Fruit fly (Drosophila melanogaster): ENCODE results near the gene mge.

mge gene

dm6 chr3L:3935567-3936207 lies 26.0 kb upstream of the mge start, which contains the start of gene Eip63F-1 (continued):
- TF ChIP-seq CG11093 (GFP tag; IDR thresholded peaks at IDR 0.05): no peak
- peak; percentile 50 for TF ChIP-seq CG6765 (GFP tag; optimal IDR thresholded peaks at IDR 0.05)
- peak; percentile 40 for TF ChIP-seq CG7839 (tag; optimal IDR thresholded peaks at IDR 0.05)
- TF ChIP-seq rib (GFP tag; IDR thresholded peaks at IDR 0.05): no peak
- peak; percentile 68 for TF ChIP-seq Rfx (GFP tag; IDR thresholded peaks at IDR 0.05)
- TF ChIP-seq CG5245 (GFP tag; optimal IDR thresholded peaks at IDR 0.05): peak; percentile 54
- TF ChIP-seq CG10654 (GFP tag; optimal IDR thresholded peaks at IDR 0.05): peak; percentile 63
- no peak for TF ChIP-seq gce (GFP tag; IDR thresholded peaks at IDR 0.05)
- TF ChIP-seq disco-r (GFP tag; optimal IDR thresholded peaks at IDR 0.05): no peak
- TF ChIP-seq CG10543 (GFP tag; optimal IDR thresholded peaks at IDR 0.05): peak; percentile 57
- peak; percentile 63 for TF ChIP-seq NfI (GFP tag; optimal IDR thresholded peaks at IDR 0.05)
- no peak for TF ChIP-seq CG31224 (GFP tag; IDR thresholded peaks at IDR 0.05)
- peak; percentile 2 for TF ChIP-seq CG1792 (GFP tag; optimal IDR thresholded peaks at IDR 0.05)
- TF ChIP-seq eve (GFP tag; optimal IDR thresholded peaks at IDR 0.05): no peak
- peak; percentile 48 for TF ChIP-seq CG17829 (tag; optimal IDR thresholded peaks at IDR 0.05)
- TF ChIP-seq CG14965 (GFP tag; optimal IDR thresholded peaks at IDR 0.05; ENCODE audit: borderline replicate concordance): no peak
- TF ChIP-seq wek (GFP tag; optimal IDR thresholded peaks at IDR 0.05): no peak
- peak; percentile 81 for TF ChIP-seq scrt (GFP tag; optimal IDR thresholded peaks at IDR 0.05)
- TF ChIP-seq Ssrp (tag; optimal IDR thresholded peaks at IDR 0.05): peak; percentile 71
- no peak for TF ChIP-seq vfl (GFP tag; optimal IDR thresholded peaks at IDR 0.05)
- peak; percentile 54 for TF ChIP-seq CG10267 (tag; optimal IDR thresholded peaks at IDR 0.05)
- TF ChIP-seq crc (GFP tag; optimal IDR thresholded peaks at IDR 0.05): no peak
- TF ChIP-seq phol (tag; optimal IDR thresholded peaks at IDR 0.05): peak; percentile 78
- no peak for TF ChIP-seq MTF-1 (GFP tag; optimal IDR thresholded peaks at IDR 0.05; ENCODE audit: borderline replicate concordance)
- TF ChIP-seq tll (GFP tag; optimal IDR thresholded peaks at IDR 0.05): no peak
- TF ChIP-seq pnt (GFP tag; optimal IDR thresholded peaks at IDR 0.05): no peak
- TF ChIP-seq CG1602 (GFP tag; optimal IDR thresholded peaks at IDR 0.05): peak; percentile 22
- no peak for TF ChIP-seq hkb (optimal IDR thresholded peaks at IDR 0.05)
- 0 out of 2 replicates have a peak, but pooled peaks have one; percentile 9 for TF ChIP-seq hkb (GFP tag; IDR thresholded peaks at IDR 0.05)
- no peak for TF ChIP-seq ash1 (GFP tag; optimal IDR thresholded peaks at IDR 0.05)
- no peak for TF ChIP-seq Dad (GFP tag; optimal IDR thresholded peaks at IDR 0.05)
- TF ChIP-seq CG7963 (GFP tag; IDR thresholded peaks at IDR 0.05; ENCODE audit: partially characterized antibody): no peak
- TF ChIP-seq CG8478 (optimal IDR thresholded peaks at IDR 0.05): no peak
- TF ChIP-seq CG12236 (GFP tag; optimal IDR thresholded peaks at IDR 0.05): no peak
- TF ChIP-seq CG8281 (tag; optimal IDR thresholded peaks at IDR 0.05): peak; percentile 38
- peak; percentile 46 for TF ChIP-seq cato (GFP tag; optimal IDR thresholded peaks at IDR 0.05; ENCODE audit: borderline replicate concordance)
- no peak for TF ChIP-seq prd (optimal IDR thresholded peaks at IDR 0.05)
- TF ChIP-seq prd (GFP tag; IDR thresholded peaks at IDR 0.05): 0 out of 3 replicates have a peak, but pooled peaks have one; percentile 12
- no peak for TF ChIP-seq CG9797 (GFP tag; optimal IDR thresholded peaks at IDR 0.05)
- TF ChIP-seq Side (GFP tag; optimal IDR thresholded peaks at IDR 0.05): no peak
- no peak for TF ChIP-seq sens-2 (GFP tag; IDR thresholded peaks at IDR 0.05)
- TF ChIP-seq MESR4 (GFP tag; optimal IDR thresholded peaks at IDR 0.05): no peak
- TF ChIP-seq ac (GFP tag; optimal IDR thresholded peaks at IDR 0.05): no peak
- peak; percentile 45 for TF ChIP-seq CG1529 (GFP tag; optimal IDR thresholded peaks at IDR 0.05)
- TF ChIP-seq CG3065 (GFP tag; optimal IDR thresholded peaks at IDR 0.05): no peak
- no peak for TF ChIP-seq Hand (GFP tag; optimal IDR thresholded peaks at IDR 0.05)
- TF ChIP-seq CG4360 (GFP tag; IDR thresholded peaks at IDR 0.05): no peak
- peak; percentile 38; the same call in 1 of the 3 replicates for TF ChIP-seq Aef1 (GFP tag; IDR thresholded peaks at IDR 0.05)
- TF ChIP-seq CG30403 (GFP tag; optimal IDR thresholded peaks at IDR 0.05): peak; percentile 75
- peak; percentile 51; the same call in 1 of the 2 replicates for TF ChIP-seq H2.0 (GFP tag; IDR thresholded peaks at IDR 0.05)
- TF ChIP-seq CG4854 (GFP tag; optimal IDR thresholded peaks at IDR 0.05): no peak

Data from whole organism, embryonic.